Fruit fly (Drosophila melanogaster) whole organism, prepupa: ENCODE measurements around the gene Pif1A.

ENCODE experiments used
- CG3919 ChIP-seq: fragments of 200-800 bp; sonication (Bioruptor generic); optimal IDR thresholded peaks from 3 replicates; lab custom pipeline; 2016; ENCODE audit warnings: missing biosample characterization, missing genetic modification characterization
- CG8119 ChIP-seq: fragments of 200-800 bp; sonication (Bioruptor generic); IDR thresholded peaks from 3 replicates; pipeline ENCODE4 v1.3.6; 2022; ENCODE audit warnings: missing biosample characterization, missing genetic modification characterization
- Eip78C ChIP-seq: fragments of 200-800 bp; sonication (Bioruptor generic); peaks from one replicate; lab custom pipeline; 2016; ENCODE audit warnings: missing biosample characterization, missing genetic modification characterization
- Eip93F ChIP-seq: fragments of 200-800 bp; sonication (Bioruptor generic); optimal IDR thresholded peaks from 2 replicates; lab custom pipeline; 2016; ENCODE audit warnings: missing biosample characterization, mild to moderate bottlenecking, missing genetic modification characterization
- Met ChIP-seq: fragments of 200-800 bp; sonication (Bioruptor generic); optimal IDR thresholded peaks from 3 replicates; lab custom pipeline; 2016; ENCODE audit warnings: missing biosample characterization, missing genetic modification characterization
- dac ChIP-seq: fragments of 200-800 bp; sonication (Bioruptor generic); optimal IDR thresholded peaks from 2 replicates; lab custom pipeline; 2017; ENCODE audit warnings: missing biosample characterization, mild to moderate bottlenecking, missing genetic modification characterization
- dsx ChIP-seq: fragments of 200-800 bp; optimal IDR thresholded peaks from 3 replicates; lab custom pipeline; 2019; ENCODE audit warnings: missing biosample characterization, mild to moderate bottlenecking, missing genetic modification characterization, moderate library complexity; ENCODE audit not compliant: poor library complexity, severe bottlenecking
- esn ChIP-seq: fragments of 200-800 bp; sonication (Bioruptor generic); optimal IDR thresholded peaks from 2 replicates; lab custom pipeline; 2016; ENCODE audit warnings: missing biosample characterization, mild to moderate bottlenecking, missing genetic modification characterization, moderate library complexity

DNA sequence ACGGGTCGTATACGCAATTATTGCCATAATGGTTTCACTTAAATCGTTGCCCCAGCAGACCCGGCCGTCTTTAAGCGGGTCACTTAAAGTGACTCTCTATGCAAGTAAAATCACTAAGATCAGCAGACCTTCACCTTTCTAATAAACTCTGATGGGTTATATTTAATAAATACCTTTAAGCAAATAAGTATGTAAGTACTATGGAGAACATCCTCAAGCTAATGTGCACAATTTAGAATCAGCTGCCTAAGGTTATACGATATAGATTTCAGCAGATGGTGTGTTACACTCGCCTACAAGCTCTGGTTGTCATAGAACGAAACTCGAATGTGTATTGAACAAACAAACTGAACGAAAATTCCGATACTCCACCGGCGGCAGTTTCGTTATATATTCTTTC is 31.9 kb downstream of the Pif1A start, which contains the start of gene CG8236:
- no peak for TF ChIP-seq esn (GFP tag; lab: Kevin White, UChicago)
- TF ChIP-seq Met (GFP tag; lab: Kevin White, UChicago): no peak
- no peak for TF ChIP-seq CG8119 (GFP tag; lab: Robert Waterston, UW)
- no peak for TF ChIP-seq dsx (GFP tag; lab: Kevin White, UChicago)
- no peak for TF ChIP-seq CG3919 (GFP tag; lab: Kevin White, UChicago)
- TF ChIP-seq Eip78C: no peak
- no peak for TF ChIP-seq dac (GFP tag; lab: Kevin White, UChicago)
- TF ChIP-seq Eip93F: no peak
